Worm (Caenorhabditis elegans) whole organism, late embryonic: ENCODE data around the gene Y102E9.5.

ENCODE experiments used
- C38D4.7 ChIP-seq: fragments of 200-800 bp; sonication (Bioruptor generic); optimal IDR thresholded peaks from 2 replicates; lab custom pipeline; 2018; ENCODE audit warnings: mild to moderate bottlenecking, missing genetic modification characterization, moderate library complexity, missing compliant biosample characterization
- F13H6.1 ChIP-seq: sonication (generic microtip); optimal IDR thresholded peaks from 2 replicates; lab custom pipeline; 2016; ENCODE audit warnings: missing genetic modification characterization, missing compliant biosample characterization
- Y22D7AL.16 ChIP-seq: sonication (generic microtip); optimal IDR thresholded peaks from 2 replicates; lab custom pipeline; 2016; ENCODE audit warnings: missing genetic modification characterization, missing compliant biosample characterization
- ceh-18 ChIP-seq: sonication (generic microtip); optimal IDR thresholded peaks from 2 replicates; lab custom pipeline; 2016; ENCODE audit warnings: missing genetic modification characterization, missing compliant biosample characterization
- ceh-2 ChIP-seq: sonication (generic microtip); optimal IDR thresholded peaks from 2 replicates; lab custom pipeline; 2016; ENCODE audit warnings: missing genotype, missing genetic modification characterization, missing compliant biosample characterization
- ceh-22 ChIP-seq: sonication (generic microtip); optimal IDR thresholded peaks from 2 replicates; lab custom pipeline; 2017; ENCODE audit warnings: missing biosample characterization, missing genetic modification characterization
- ceh-31 ChIP-seq: sonication (generic microtip); optimal IDR thresholded peaks from 2 replicates; lab custom pipeline; 2016; ENCODE audit warnings: missing genetic modification characterization, missing compliant biosample characterization
- ceh-9 ChIP-seq: sonication (generic microtip); optimal IDR thresholded peaks from 2 replicates; lab custom pipeline; 2016; ENCODE audit warnings: mild to moderate bottlenecking, missing genetic modification characterization, inconsistent platforms, missing compliant biosample characterization
- dmd-4 ChIP-seq: sonication (generic microtip); optimal IDR thresholded peaks from 2 replicates; lab custom pipeline; 2016; ENCODE audit warnings: borderline replicate concordance, missing genetic modification characterization, missing compliant biosample characterization
- ets-4 ChIP-seq: sonication (generic microtip); optimal IDR thresholded peaks from 2 replicates; lab custom pipeline; 2016; ENCODE audit warnings: missing genetic modification characterization, missing compliant biosample characterization
- eyg-1 ChIP-seq: sonication (generic microtip); optimal IDR thresholded peaks from 2 replicates; lab custom pipeline; 2016; ENCODE audit warnings: missing genotype, missing genetic modification characterization, missing compliant biosample characterization
- fax-1 ChIP-seq: sonication (generic microtip); optimal IDR thresholded peaks from 2 replicates; lab custom pipeline; 2016; ENCODE audit warnings: missing genotype, missing genetic modification characterization, missing compliant biosample characterization
- hlh-6 ChIP-seq: sonication (generic microtip); optimal IDR thresholded peaks from 2 replicates; lab custom pipeline; 2016; ENCODE audit warnings: missing genotype, missing genetic modification characterization, missing compliant biosample characterization
- hlh-8 ChIP-seq: sonication (generic microtip); optimal IDR thresholded peaks from 2 replicates; lab custom pipeline; 2016; ENCODE audit warnings: missing genotype, missing genetic modification characterization, missing compliant biosample characterization
- lim-6 ChIP-seq: sonication (generic microtip); optimal IDR thresholded peaks from 2 replicates; lab custom pipeline; 2016; ENCODE audit warnings: missing genetic modification characterization, missing compliant biosample characterization
- lin-11 ChIP-seq: fragments of 200-800 bp; sonication (Bioruptor generic); optimal IDR thresholded peaks from 2 replicates; lab custom pipeline; 2018; ENCODE audit warnings: mild to moderate bottlenecking, missing genetic modification characterization, missing compliant biosample characterization
- madf-2 ChIP-seq: sonication (generic microtip); optimal IDR thresholded peaks from 2 replicates; lab custom pipeline; 2017; ENCODE audit warnings: missing genetic modification characterization, missing compliant biosample characterization
- mec-3 ChIP-seq: sonication (generic microtip); optimal IDR thresholded peaks from 2 replicates; lab custom pipeline; 2016; ENCODE audit warnings: borderline replicate concordance, missing genetic modification characterization, missing compliant biosample characterization
- nfya-1 ChIP-seq: sonication (generic microtip); optimal IDR thresholded peaks from 2 replicates; lab custom pipeline; 2017; ENCODE audit warnings: missing genetic modification characterization, mild to moderate bottlenecking, missing compliant biosample characterization, antibody characterized with exemption, moderate library complexity
- nhr-11 ChIP-seq: fragments of 150-350 bp; optimal IDR thresholded peaks from 2 replicates; lab custom pipeline; 2014; ENCODE audit warnings: missing biosample characterization, missing genetic modification characterization
- nhr-232 ChIP-seq: sonication (generic microtip); optimal IDR thresholded peaks from 2 replicates; lab custom pipeline; 2016; ENCODE audit warnings: missing genetic modification characterization, missing compliant biosample characterization
- odd-2 ChIP-seq: sonication (generic microtip); optimal IDR thresholded peaks from 2 replicates; lab custom pipeline; 2017; ENCODE audit warnings: antibody characterized with exemption, mild to moderate bottlenecking, missing genetic modification characterization, missing compliant biosample characterization
- pag-3 ChIP-seq: sonication (generic microtip); optimal IDR thresholded peaks from 2 replicates; lab custom pipeline; 2016; ENCODE audit warnings: missing compliant biosample characterization, missing genetic modification characterization, borderline replicate concordance
- pax-1 ChIP-seq: fragments of 150-350 bp; optimal IDR thresholded peaks from 2 replicates; lab custom pipeline; 2014; ENCODE audit warnings: missing biosample characterization, missing genetic modification characterization
- pqm-1 ChIP-seq: sonication (generic microtip); optimal IDR thresholded peaks from 2 replicates; lab custom pipeline; 2016; ENCODE audit warnings: missing genetic modification characterization, missing compliant biosample characterization
- rnt-1 ChIP-seq: sonication (generic microtip); optimal IDR thresholded peaks from 2 replicates; lab custom pipeline; 2016; ENCODE audit warnings: missing genetic modification characterization, missing compliant biosample characterization
- sox-4 ChIP-seq: sonication (generic microtip); optimal IDR thresholded peaks from 2 replicates; lab custom pipeline; 2017; ENCODE audit warnings: mild to moderate bottlenecking, missing genetic modification characterization, inconsistent platforms, missing compliant biosample characterization
- tbx-2 ChIP-seq: sonication (generic microtip); optimal IDR thresholded peaks from 2 replicates; lab custom pipeline; 2016; ENCODE audit warnings: missing genetic modification characterization, missing compliant biosample characterization
- tbx-7 ChIP-seq: sonication (generic microtip); optimal IDR thresholded peaks from 2 replicates; lab custom pipeline; 2016; ENCODE audit warnings: missing genotype, missing genetic modification characterization, missing compliant biosample characterization
- unc-42 ChIP-seq: sonication (generic microtip); optimal IDR thresholded peaks from 2 replicates; lab custom pipeline; 2016; ENCODE audit warnings: missing genotype, missing genetic modification characterization, missing compliant biosample characterization
- unc-55 ChIP-seq: sonication (generic microtip); optimal IDR thresholded peaks from 2 replicates; lab custom pipeline; 2017; ENCODE audit warnings: missing biosample characterization, missing genetic modification reagents, missing genetic modification characterization
- unc-86 ChIP-seq: sonication (generic microtip); optimal IDR thresholded peaks from 2 replicates; lab custom pipeline; 2016; ENCODE audit warnings: missing genetic modification characterization, missing compliant biosample characterization
- zip-5 ChIP-seq: sonication (generic microtip); optimal IDR thresholded peaks from 2 replicates; lab custom pipeline; 2016; ENCODE audit warnings: missing genetic modification characterization, missing compliant biosample characterization
- ztf-16 ChIP-seq: sonication (generic microtip); optimal IDR thresholded peaks from 2 replicates; lab custom pipeline; 2017; ENCODE audit warnings: missing genetic modification characterization, missing compliant biosample characterization

The Y102E9.5 gene

ce11 chrIII:6746008-6746407 lies 15.9 kb upstream of the Y102E9.5 start, which contains the start of gene dig-1:
Gene dig-1 (plus strand): TSS chrIII:6746308.
- TF ChIP-seq ceh-31, result no peak
- no peak for TF ChIP-seq pax-1
- no peak for TF ChIP-seq unc-42 (tag; lab: Kevin White, UChicago)
- no peak for TF ChIP-seq rnt-1 (tag; lab: Kevin White, UChicago)
- no peak for TF ChIP-seq mec-3 (tag; lab: Kevin White, UChicago)
- TF ChIP-seq lim-6 (tag; lab: Kevin White, UChicago), result no peak
- TF ChIP-seq eyg-1 (tag; lab: Kevin White, UChicago), result no peak
- TF ChIP-seq sox-4 (tag; lab: Kevin White, UChicago), result no peak
- TF ChIP-seq tbx-2 (tag; lab: Kevin White, UChicago), result no peak
- TF ChIP-seq fax-1 (tag; lab: Kevin White, UChicago), result no peak

- no peak for TF ChIP-seq ceh-9 (tag; lab: Kevin White, UChicago)
- TF ChIP-seq dmd-4 (tag; lab: Kevin White, UChicago), result no peak
- peak; percentile 57 for TF ChIP-seq ceh-18 (tag; lab: Kevin White, UChicago)
- no peak for TF ChIP-seq Y22D7AL.16
- peak; percentile 64 for TF ChIP-seq unc-55 (GFP tag; lab: Kevin White, UChicago)
- TF ChIP-seq ceh-2 (tag; lab: Kevin White, UChicago), result no peak
Observed at ce11 chrIII:6742597-6742996, 12.5 kb upstream of the Y102E9.5 start.

- no peak for TF ChIP-seq ets-4 (tag; lab: Kevin White, UChicago)
- TF ChIP-seq pag-3 (tag; lab: Kevin White, UChicago), result no peak
- no peak for TF ChIP-seq ceh-2 (tag; lab: Kevin White, UChicago)
- TF ChIP-seq lin-11 (tag; lab: Kevin White, UChicago), result no peak
- no peak for TF ChIP-seq Y22D7AL.16
- no peak for TF ChIP-seq dmd-4 (tag; lab: Kevin White, UChicago)
- no peak for TF ChIP-seq eyg-1 (tag; lab: Kevin White, UChicago)
- TF ChIP-seq zip-5 (tag; lab: Kevin White, UChicago), result no peak
- TF ChIP-seq nhr-232, result no peak
- no peak for TF ChIP-seq ztf-16 (tag; lab: Kevin White, UChicago)
- no peak for TF ChIP-seq sox-4 (tag; lab: Kevin White, UChicago)
- no peak for TF ChIP-seq nfya-1 (tag; lab: Kevin White, UChicago)
- TF ChIP-seq F13H6.1 (tag; lab: Kevin White, UChicago), result no peak
- TF ChIP-seq tbx-7, result no peak
Observed at ce11 chrIII:6740072-6740471, 10.0 kb upstream of the Y102E9.5 start.

- TF ChIP-seq nhr-11 (tag; lab: Kevin White, UChicago) (no peak), madf-2 (tag; lab: Kevin White, UChicago) (no peak), nhr-232 (no peak), nfya-1 (tag; lab: Kevin White, UChicago) (no peak), ceh-22 (tag; lab: Kevin White, UChicago) (no peak), lim-6 (tag; lab: Kevin White, UChicago) (no peak), odd-2 (tag; lab: Kevin White, UChicago) (no peak), pqm-1 (tag; lab: Kevin White, UChicago) (no peak)
Observed at ce11 chrIII:6736971-6737370, 6.9 kb upstream of the Y102E9.5 start, which contains the start of gene K07E12.2. Gene K07E12.2 (plus strand): TSS chrIII:6737271.

- TF ChIP-seq unc-86 (no peak), hlh-8 (tag; lab: Kevin White, UChicago) (no peak), hlh-6 (tag; lab: Kevin White, UChicago) (no peak), C38D4.7 (GFP tag; lab: Kevin White, UChicago) (no peak)
- TF ChIP-seq, all 69 proteins: peak for 0
Observed at ce11 chrIII:6736566-6736965, 6.5 kb upstream of the Y102E9.5 start, which contains the start of gene Y102E9.6. Gene Y102E9.6 (minus strand): TSS chrIII:6736666.
